Worm (Caenorhabditis elegans) whole organism, L4/young adult: ENCODE data around the gene srw-127.

ENCODE experiments used
- W03F9.2 ChIP-seq: fragments of 150-350 bp; optimal IDR thresholded peaks from 2 replicates; lab custom pipeline; 2014; ENCODE audit warnings: missing biosample characterization, missing genetic modification characterization
- dao-5 ChIP-seq: sonication (generic microtip); optimal IDR thresholded peaks from 2 replicates; lab custom pipeline; 2016; ENCODE audit warnings: missing genotype, missing genetic modification characterization, moderate library complexity, missing compliant biosample characterization

DNA sequence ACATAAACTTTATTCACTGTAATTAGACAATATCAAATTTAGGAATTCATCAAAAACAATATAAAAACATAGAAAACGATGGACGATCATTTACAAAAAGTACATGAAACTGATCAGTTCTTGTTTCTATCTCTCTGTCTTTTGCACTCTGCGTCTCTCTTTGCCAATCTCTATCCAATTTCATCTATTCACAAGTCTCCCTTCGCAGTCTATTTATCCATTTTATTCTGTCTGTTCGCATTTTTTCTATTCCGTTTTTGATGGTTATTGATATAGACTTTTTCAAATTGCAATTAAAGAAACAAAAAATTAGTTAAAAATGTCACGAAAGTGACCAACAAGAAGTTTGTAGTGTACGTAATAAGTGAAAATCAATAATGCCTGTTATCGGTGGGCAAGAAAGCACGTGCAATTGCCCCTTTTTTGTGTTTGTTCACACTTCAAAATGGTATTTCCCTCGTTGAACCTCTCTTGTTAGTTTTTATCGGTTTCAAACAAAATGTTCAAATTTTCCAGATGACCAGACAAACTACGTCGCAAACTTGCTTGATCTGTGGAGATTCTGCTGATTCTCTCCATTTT lies 14.3 kb upstream of the srw-127 start, which contains the start of gene nhr-42:
- TF ChIP-seq W03F9.2 = no peak
- no peak for TF ChIP-seq dao-5 (tag; lab: Kevin White, UChicago)
